Fruit fly (Drosophila melanogaster) whole organism, adult: ENCODE data around the gene Scox.

Source experiments
- CG11617 ChIP-seq: fragments of 200-800 bp; sonication (Bioruptor generic); optimal IDR thresholded peaks from 2 replicates; lab custom pipeline; 2017; ENCODE audit warnings: mild to moderate bottlenecking, missing biosample characterization, missing genetic modification reagents, missing genetic modification characterization
- CG33017 ChIP-seq: fragments of 200-800 bp; sonication (Bioruptor generic); optimal IDR thresholded peaks from 2 replicates; lab custom pipeline; 2018; ENCODE audit warnings: missing biosample characterization, mild to moderate bottlenecking, missing genetic modification characterization, moderate library complexity
- CG7101 ChIP-seq: fragments of 200-800 bp; sonication (Bioruptor generic); optimal IDR thresholded peaks from 2 replicates; lab custom pipeline; 2018; ENCODE audit warnings: missing biosample characterization, mild to moderate bottlenecking, missing genetic modification characterization, moderate library complexity
- Clk ChIP-seq: fragments of 200-800 bp; sonication (Bioruptor generic); optimal IDR thresholded peaks from 2 replicates; lab custom pipeline; 2017; ENCODE audit warnings: missing biosample characterization, missing genetic modification characterization
- Crg-1 ChIP-seq: fragments of 200-800 bp; sonication (Bioruptor generic); optimal IDR thresholded peaks from 2 replicates; lab custom pipeline; 2016; ENCODE audit warnings: missing biosample characterization, missing genetic modification characterization
- Hr96 ChIP-seq: fragments of 200-800 bp; sonication (Bioruptor generic); optimal IDR thresholded peaks from 2 replicates; lab custom pipeline; 2016; ENCODE audit warnings: missing biosample characterization, missing genetic modification characterization
- bab1 ChIP-seq: fragments of 200-800 bp; sonication (Bioruptor generic); optimal IDR thresholded peaks from 3 replicates; lab custom pipeline; 2019; ENCODE audit warnings: missing biosample characterization, mild to moderate bottlenecking, missing genetic modification characterization, moderate library complexity
- kay ChIP-seq: fragments of 200-800 bp; sonication (Bioruptor generic); peaks from one replicate; lab custom pipeline; 2016; ENCODE audit warnings: missing biosample characterization, missing genetic modification characterization, borderline replicate concordance
- pad ChIP-seq: fragments of 200-800 bp; sonication (Bioruptor generic); optimal IDR thresholded peaks from 3 replicates; lab custom pipeline; 2017; ENCODE audit warnings: missing biosample characterization, missing genetic modification characterization, mild to moderate bottlenecking, moderate library complexity, missing genetic modification reagents
- tj ChIP-seq: fragments of 200-800 bp; sonication (Bioruptor generic); optimal IDR thresholded peaks from 3 replicates; lab custom pipeline; 2017; ENCODE audit warnings: missing biosample characterization, mild to moderate bottlenecking, missing genetic modification characterization, moderate library complexity
- toe ChIP-seq: fragments of 200-800 bp; sonication (Bioruptor generic); optimal IDR thresholded peaks from 2 replicates; lab custom pipeline; 2016; ENCODE audit warnings: missing biosample characterization, missing genetic modification characterization

dm6 chr2L:4950667-4951066 lies 18.1 kb downstream of the Scox start, which contains the start of gene Jon25Biii:
- TF ChIP-seq kay (GFP tag; lab: Kevin White, UChicago) (no peak), Crg-1 (no peak), CG11617 (GFP tag; lab: Kevin White, UChicago) (no peak), tj (GFP tag; lab: Kevin White, UChicago) (no peak), Clk (no peak), CG33017 (tag; lab: Kevin White, UChicago) (no peak), CG7101 (tag; lab: Kevin White, UChicago) (no peak), Hr96 (GFP tag; lab: Kevin White, UChicago) (no peak), pad (GFP tag; lab: Kevin White, UChicago) (no peak), bab1 (GFP tag; lab: Kevin White, UChicago) (no peak), toe (GFP tag; lab: Kevin White, UChicago) (no peak)
